Worm (Caenorhabditis elegans) whole organism, early embryonic: ENCODE measurements around the gene mys-1.

Experiments used
- B0310.2 ChIP-seq: sonication (generic microtip); optimal IDR thresholded peaks from 2 replicates; lab custom pipeline; 2016; ENCODE audit warnings: mild to moderate bottlenecking, missing genetic modification characterization, missing compliant biosample characterization
- F13C5.2 ChIP-seq: sonication (generic microtip); optimal IDR thresholded peaks from 2 replicates; lab custom pipeline; 2017; ENCODE audit warnings: mild to moderate bottlenecking, missing genetic modification characterization, inconsistent platforms, missing compliant biosample characterization
- aly-1 ChIP-seq: sonication (generic microtip); optimal IDR thresholded peaks from 2 replicates; lab custom pipeline; 2016; ENCODE audit warnings: missing genetic modification characterization, missing compliant biosample characterization
- ama-1 ChIP-seq: fragments of 150-350 bp; optimal IDR thresholded peaks from 2 replicates; lab custom pipeline; 2014
- ceh-13 ChIP-seq: fragments of 200-800 bp; sonication (Bioruptor generic); optimal IDR thresholded peaks from 2 replicates; lab custom pipeline; 2018; ENCODE audit warnings: mild to moderate bottlenecking, missing genetic modification characterization, missing compliant biosample characterization
- ceh-36 ChIP-seq: sonication (generic microtip); optimal IDR thresholded peaks from 2 replicates; lab custom pipeline; 2016; ENCODE audit warnings: missing genetic modification characterization, inconsistent platforms, missing compliant biosample characterization
- ets-7 ChIP-seq: sonication (generic microtip); optimal IDR thresholded peaks from 2 replicates; lab custom pipeline; 2016; ENCODE audit warnings: missing genotype, missing genetic modification characterization, missing compliant biosample characterization
- flt-1 ChIP-seq: fragments of 200-800 bp; sonication (Bioruptor generic); IDR thresholded peaks from 2 replicates; pipeline ENCODE4 v1.3.6; 2022; ENCODE audit warnings: missing genetic modification characterization, missing compliant biosample characterization
- hmbx-1 ChIP-seq: sonication (generic microtip); optimal IDR thresholded peaks from 2 replicates; lab custom pipeline; 2016; ENCODE audit warnings: mild to moderate bottlenecking, missing genetic modification characterization, missing compliant biosample characterization
- hmg-4 ChIP-seq: fragments of 200-800 bp; sonication (Bioruptor generic); optimal IDR thresholded peaks from 2 replicates; lab custom pipeline; 2018; ENCODE audit warnings: mild to moderate bottlenecking, missing genetic modification characterization, missing compliant biosample characterization
- hnd-1 ChIP-seq: sonication (generic microtip); optimal IDR thresholded peaks from 2 replicates; lab custom pipeline; 2016; ENCODE audit warnings: missing genetic modification characterization, missing compliant biosample characterization
- pes-1 ChIP-seq: fragments of 200-800 bp; sonication (Bioruptor generic); IDR thresholded peaks from 2 replicates; pipeline ENCODE4 v1.3.6; 2022; ENCODE audit warnings: missing genetic modification reagents, missing genetic modification characterization, missing compliant biosample characterization
- scrt-1 ChIP-seq: fragments of 200-800 bp; sonication (Bioruptor generic); IDR thresholded peaks from 2 replicates; pipeline ENCODE4 v1.3.6; 2022; ENCODE audit warnings: missing genetic modification characterization, missing compliant biosample characterization
- sea-1 ChIP-seq: fragments of 200-800 bp; sonication (Bioruptor generic); conservative IDR thresholded peaks from 2 replicates; pipeline ENCODE4 v1.3.6; 2022; ENCODE audit warnings: missing genetic modification characterization, missing compliant biosample characterization
- tbx-11 ChIP-seq: fragments of 200-800 bp; sonication (Bioruptor generic); IDR thresholded peaks from 2 replicates; pipeline ENCODE4 v1.3.6; 2022; ENCODE audit warnings: missing genetic modification characterization, missing compliant biosample characterization
- tbx-37 ChIP-seq: fragments of 200-800 bp; sonication (Bioruptor generic); conservative IDR thresholded peaks from 2 replicates; pipeline ENCODE4 v1.3.6; 2022; ENCODE audit warnings: missing genetic modification reagents, missing genetic modification characterization, missing compliant biosample characterization
- tra-4 ChIP-seq: sonication (generic microtip); optimal IDR thresholded peaks from 2 replicates; lab custom pipeline; 2017; ENCODE audit warnings: missing genetic modification characterization, missing compliant biosample characterization

The mys-1 gene

ce11 chrV:7084612-7085139, at the start of gene mys-1:
mys-1 (minus strand) TSS chrV:7084662.
- no peak for TF ChIP-seq tra-4 (tag; lab: Kevin White, UChicago)
- TF ChIP-seq ets-7 (tag; lab: Kevin White, UChicago), result no peak
- TF ChIP-seq ama-1 (lab: Kevin White, UChicago), result no peak
- no peak for TF ChIP-seq scrt-1 (GFP tag; lab: Robert Waterston, UW)
- no peak for TF ChIP-seq ceh-36 (tag; lab: Kevin White, UChicago)
- TF ChIP-seq F13C5.2, result peak; percentile 39
- peak; percentile 67 for TF ChIP-seq tbx-37 (GFP tag; lab: Robert Waterston, UW)
- TF ChIP-seq hmg-4 (GFP tag; lab: Kevin White, UChicago), result peak; percentile 43

DNA sequence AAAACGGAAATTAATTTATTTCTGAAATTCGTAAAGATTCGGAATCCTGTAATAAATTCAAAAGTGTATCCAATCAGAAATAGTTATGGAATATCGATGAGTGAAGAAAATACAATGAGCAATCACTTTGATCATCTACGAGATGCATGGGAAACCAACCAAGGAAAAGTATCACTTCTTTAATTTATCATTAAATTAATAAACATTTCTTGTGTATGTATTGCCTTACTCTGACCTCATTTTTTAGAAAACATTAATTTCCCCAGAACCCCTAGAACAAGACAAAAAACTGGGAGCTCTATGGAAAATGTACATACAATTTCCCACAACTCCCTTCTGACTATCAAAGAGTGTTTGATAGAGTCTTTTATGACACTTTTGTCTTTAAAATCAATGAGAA, 49.5 kb upstream of the mys-1 start, which contains the start of gene F10D2.16:
F10D2.16 (plus strand) TSS at position 301 of the 400 bp plus-strand sequence.
- TF ChIP-seq hnd-1 (tag; lab: Kevin White, UChicago), result no peak
- no peak for TF ChIP-seq scrt-1 (GFP tag; lab: Robert Waterston, UW)
- TF ChIP-seq tbx-11, result no peak
- no peak for TF ChIP-seq pes-1 (GFP tag; lab: Robert Waterston, UW)
- TF ChIP-seq hmg-4 (GFP tag; lab: Kevin White, UChicago), result no peak
- no peak for TF ChIP-seq B0310.2
- no peak for TF ChIP-seq tra-4 (tag; lab: Kevin White, UChicago)
- TF ChIP-seq ceh-36 (tag; lab: Kevin White, UChicago), result no peak

ce11 chrV:7132248-7132647, 47.8 kb upstream of the mys-1 start, which contains the start of gene sre-10:
sre-10 (plus strand) TSS chrV:7132548.
- TF ChIP-seq ceh-36 (tag; lab: Kevin White, UChicago) (no peak), pes-1 (GFP tag; lab: Robert Waterston, UW) (no peak), aly-1 (tag; lab: Kevin White, UChicago) (no peak), hmbx-1 (tag; lab: Kevin White, UChicago) (no peak), ama-1 (lab: Kevin White, UChicago) (no peak), hnd-1 (tag; lab: Kevin White, UChicago) (no peak), scrt-1 (GFP tag; lab: Robert Waterston, UW) (no peak), F13C5.2 (no peak), flt-1 (GFP tag; lab: Robert Waterston, UW) (no peak), B0310.2 (no peak), tbx-11 (no peak), hmg-4 (GFP tag; lab: Kevin White, UChicago) (no peak), tbx-37 (GFP tag; lab: Robert Waterston, UW) (no peak)

- TF ChIP-seq aly-1 (tag; lab: Kevin White, UChicago) (no peak), ama-1 (lab: Kevin White, UChicago) (no peak), hnd-1 (tag; lab: Kevin White, UChicago) (no peak), flt-1 (GFP tag; lab: Robert Waterston, UW) (no peak)
Measured at ce11 chrV:7130974-7131373, 46.5 kb upstream of the mys-1 start, which contains the start of gene srx-36. srx-36 (minus strand) TSS chrV:7131074.

ce11 chrV:7129460-7129859, 45.0 kb upstream of the mys-1 start, which contains the start of gene T01C4.8:
T01C4.8 (minus strand) TSS chrV:7129560.
- no peak for TF ChIP-seq aly-1 (tag; lab: Kevin White, UChicago)
- TF ChIP-seq ama-1 (lab: Kevin White, UChicago), result no peak
- TF ChIP-seq tbx-11, result no peak
- TF ChIP-seq ceh-13 (GFP tag; lab: Kevin White, UChicago), result no peak
- TF ChIP-seq F13C5.2, result no peak
- no peak for TF ChIP-seq ceh-36 (tag; lab: Kevin White, UChicago)
- no peak for TF ChIP-seq tra-4 (tag; lab: Kevin White, UChicago)
- TF ChIP-seq hmbx-1 (tag; lab: Kevin White, UChicago), result no peak
- no peak for TF ChIP-seq sea-1 (GFP tag; lab: Robert Waterston, UW)
- TF ChIP-seq flt-1 (GFP tag; lab: Robert Waterston, UW), result no peak
- no peak for TF ChIP-seq hmg-4 (GFP tag; lab: Kevin White, UChicago)
- TF ChIP-seq tbx-37 (GFP tag; lab: Robert Waterston, UW), result no peak
- TF ChIP-seq scrt-1 (GFP tag; lab: Robert Waterston, UW), result no peak
- no peak for TF ChIP-seq ets-7 (tag; lab: Kevin White, UChicago)

- TF ChIP-seq ets-7 (tag; lab: Kevin White, UChicago), result no peak
Measured at ce11 chrV:7123979-7124378, 39.5 kb upstream of the mys-1 start.

DNA sequence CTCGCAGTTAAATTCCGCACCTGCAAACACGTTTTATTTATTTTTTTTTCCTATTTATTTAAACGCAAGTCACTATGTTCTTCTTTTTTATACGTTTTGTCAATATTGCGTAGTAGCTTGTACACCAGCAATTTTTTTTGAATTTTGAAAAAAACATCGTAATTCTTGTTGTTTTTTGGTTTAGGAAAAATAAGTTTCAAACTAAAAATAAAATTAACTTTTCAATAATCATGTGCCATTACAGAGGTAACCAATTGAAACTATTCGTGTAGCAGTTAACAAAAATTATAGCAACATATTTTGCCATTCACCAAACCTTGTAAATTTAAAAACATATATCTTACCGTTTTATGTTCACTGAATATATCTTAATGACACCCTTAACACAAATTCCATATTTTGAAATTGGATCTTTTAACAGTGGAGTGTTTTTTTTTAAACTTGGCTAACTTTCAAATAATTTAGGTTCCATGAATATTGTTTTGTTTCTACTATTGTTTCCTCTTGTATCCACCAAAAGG, 38.8 kb upstream of the mys-1 start, which contains the start of gene lmd-5:
lmd-5 (plus strand) TSS at position 471 of the 521 bp plus-strand sequence.
- TF ChIP-seq ama-1 (lab: Kevin White, UChicago) (no peak), hmg-4 (GFP tag; lab: Kevin White, UChicago) (no peak), F13C5.2 (no peak), hmbx-1 (tag; lab: Kevin White, UChicago) (no peak), hnd-1 (tag; lab: Kevin White, UChicago) (no peak), ceh-36 (tag; lab: Kevin White, UChicago) (no peak), flt-1 (GFP tag; lab: Robert Waterston, UW) (no peak), pes-1 (GFP tag; lab: Robert Waterston, UW) (no peak), B0310.2 (no peak), aly-1 (tag; lab: Kevin White, UChicago) (no peak), scrt-1 (GFP tag; lab: Robert Waterston, UW) (no peak), tbx-37 (GFP tag; lab: Robert Waterston, UW) (no peak), tra-4 (tag; lab: Kevin White, UChicago) (no peak), tbx-11 (no peak), ets-7 (tag; lab: Kevin White, UChicago) (no peak), ceh-13 (GFP tag; lab: Kevin White, UChicago) (no peak), sea-1 (GFP tag; lab: Robert Waterston, UW) (no peak)
